Fruit fly (Drosophila melanogaster): ENCODE measurements around the gene CG16717.

- TF ChIP-seq CG7101 (tag; optimal IDR thresholded peaks at IDR 0.05) = no peak
- TF ChIP-seq cnc (optimal IDR thresholded peaks at IDR 0.05) = no peak
- no peak for TF ChIP-seq ovo (GFP tag; optimal IDR thresholded peaks at IDR 0.05)
- no peak for TF ChIP-seq tj (GFP tag; optimal IDR thresholded peaks at IDR 0.05)
- TF ChIP-seq kay (GFP tag; ENCODE audit: borderline replicate concordance) = peak; percentile 74
- no peak for TF ChIP-seq Crg-1 (GFP tag; optimal IDR thresholded peaks at IDR 0.05)
- TF ChIP-seq CG5204 (GFP tag; optimal IDR thresholded peaks at IDR 0.05) = no peak
- TF ChIP-seq CG11617 (GFP tag; optimal IDR thresholded peaks at IDR 0.05) = no peak
- TF ChIP-seq CG33017 (tag; optimal IDR thresholded peaks at IDR 0.05) = no peak
- TF ChIP-seq toe (GFP tag; optimal IDR thresholded peaks at IDR 0.05) = no peak
- TF ChIP-seq CG1620 (GFP tag; optimal IDR thresholded peaks at IDR 0.05) = no peak
- TF ChIP-seq pad (GFP tag; optimal IDR thresholded peaks at IDR 0.05) = no peak
- TF ChIP-seq CG7045 (GFP tag; optimal IDR thresholded peaks at IDR 0.05) = no peak
- no peak for TF ChIP-seq Hr96 (GFP tag; optimal IDR thresholded peaks at IDR 0.05)
These were observed 34.4 kb downstream of the CG16717 start, which contains the start of gene SH3PX1 for dm6 chr3L:9713383-9713827.

Data from whole organism, adult.